Fruit fly (Drosophila melanogaster) whole organism, wandering third instar larva: ENCODE measurements around the gene CG11550.

ENCODE experiments used
- Hr78 ChIP-seq: fragments of >200 bp; optimal IDR thresholded peaks from 2 replicates; lab custom pipeline; 2017; ENCODE audit warnings: missing biosample characterization, missing genetic modification characterization
- Mio ChIP-seq: sonication (Bioruptor generic); optimal IDR thresholded peaks from 2 replicates; lab custom pipeline; 2016; ENCODE audit warnings: missing biosample characterization, missing genetic modification characterization
- N ChIP-seq: fragments of >200 bp; optimal IDR thresholded peaks from 2 replicates; lab custom pipeline; 2018; ENCODE audit warnings: missing biosample characterization, missing external identifiers, missing genetic modification characterization
- OdsH ChIP-seq: fragments of 200-800 bp; sonication (Bioruptor generic); optimal IDR thresholded peaks from 2 replicates; lab custom pipeline; 2016; ENCODE audit warnings: missing biosample characterization, mild to moderate bottlenecking, missing genetic modification characterization
- Vsx2 ChIP-seq: fragments of 200-300, 225-300 bp; sonication (Bioruptor generic); optimal IDR thresholded peaks from 2 replicates; lab custom pipeline; 2018; ENCODE audit warnings: missing biosample characterization, missing genetic modification characterization; ENCODE audit not compliant: partially characterized antibody
- brk ChIP-seq: fragments of 200-800 bp; sonication (Bioruptor generic); optimal IDR thresholded peaks from 2 replicates; lab custom pipeline; 2016; ENCODE audit warnings: missing biosample characterization, mild to moderate bottlenecking, missing genetic modification characterization
- dsf ChIP-seq: sonication (Bioruptor generic); optimal IDR thresholded peaks from 2 replicates; lab custom pipeline; 2016; ENCODE audit warnings: missing biosample characterization, missing genetic modification characterization, borderline replicate concordance
- psq ChIP-seq: fragments of 200-800 bp; sonication (Bioruptor generic); optimal IDR thresholded peaks from 3 replicates; lab custom pipeline; 2017; ENCODE audit warnings: missing biosample characterization, mild to moderate bottlenecking, missing genetic modification characterization, moderate library complexity
- rgr ChIP-seq: fragments of 200-800 bp; sonication (Bioruptor generic); optimal IDR thresholded peaks from 3 replicates; lab custom pipeline; 2016; ENCODE audit warnings: missing biosample characterization, mild to moderate bottlenecking, missing genetic modification characterization

dm6 chr3R:31711270-31712029 is 31.8 kb upstream of the CG11550 start:
- TF ChIP-seq Mio (GFP tag; lab: Kevin White, UChicago) (no peak), Hr78 (GFP tag; lab: Kevin White, UChicago) (no peak), OdsH (GFP tag; lab: Kevin White, UChicago) (no peak), brk (GFP tag; lab: Kevin White, UChicago) (no peak), N (GFP tag; lab: Kevin White, UChicago) (no peak), psq (GFP tag; lab: Kevin White, UChicago) (no peak), rgr (GFP tag; lab: Kevin White, UChicago) (no peak), Vsx2 (GFP tag; lab: Kevin White, UChicago) (no peak), dsf (no peak)
